Worm (Caenorhabditis elegans): Measurements from ENCODE around the gene brc-1.

DNA sequence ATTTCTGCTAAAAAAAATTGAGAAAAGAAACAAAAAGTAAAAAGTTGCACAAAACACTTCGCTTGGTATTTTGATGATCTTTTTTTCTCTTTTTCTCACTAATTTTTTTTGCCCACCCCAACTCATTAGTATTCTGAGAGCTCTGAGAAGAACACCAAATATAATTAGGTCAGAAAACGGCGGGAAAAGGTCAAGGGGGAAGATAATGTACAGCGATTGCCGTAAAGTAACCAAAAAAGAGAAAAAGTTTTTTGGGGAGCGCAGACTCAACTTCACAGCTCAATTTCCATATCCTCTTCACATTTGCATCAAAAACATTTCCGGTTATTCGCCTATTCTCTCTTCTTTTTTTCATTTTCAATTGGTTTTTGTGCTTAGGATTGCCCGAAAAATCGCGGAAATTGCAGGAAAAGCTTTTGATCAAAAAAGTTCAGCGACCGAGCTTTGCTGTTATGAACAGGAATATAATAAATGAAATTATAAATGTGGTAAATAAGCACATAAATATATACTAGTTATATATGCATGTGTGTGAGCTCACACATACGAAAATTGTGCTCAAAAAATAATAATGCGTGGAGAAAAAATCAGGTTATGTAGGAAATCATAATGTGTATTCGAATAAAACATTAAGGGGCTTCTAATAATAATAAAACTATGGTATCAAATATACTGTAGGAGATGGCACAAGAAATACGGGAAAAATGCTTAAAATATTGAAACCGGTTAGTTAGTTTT lies 40.0 kb upstream of the brc-1 start:
- no peak for TF ChIP-seq W03F9.2 (tag; optimal IDR thresholded peaks at IDR 0.05)
- no peak for TF ChIP-seq him-1 (tag; optimal IDR thresholded peaks at IDR 0.05)
- no peak for TF ChIP-seq dao-5 (tag; optimal IDR thresholded peaks at IDR 0.05)

Measured in whole organism, L4/young adult.